Fruit fly (Drosophila melanogaster) whole organism, embryonic: ENCODE measurements around the gene CG14883.

Experiments
- B-H2 ChIP-seq: fragments of 200-800 bp; sonication (Bioruptor generic); optimal IDR thresholded peaks from 2 replicates; lab custom pipeline; 2018; ENCODE audit warnings: missing biosample characterization, mild to moderate bottlenecking, missing genetic modification characterization
- CG10654 ChIP-seq: fragments of 200-800 bp; sonication (Bioruptor generic); optimal IDR thresholded peaks from 2 replicates; lab custom pipeline; 2016; ENCODE audit warnings: missing biosample characterization, missing genetic modification characterization
- CG1603 ChIP-seq: fragments of 200-800 bp; sonication (Bioruptor generic); optimal IDR thresholded peaks from 2 replicates; lab custom pipeline; 2019; ENCODE audit warnings: missing biosample characterization, mild to moderate bottlenecking, missing genetic modification characterization, moderate library complexity
- CG16813 ChIP-seq: fragments of 200-800 bp; sonication (Bioruptor generic); IDR thresholded peaks from 3 replicates; pipeline ENCODE4 v1.3.6; 2022; ENCODE audit warnings: missing biosample characterization, missing genetic modification characterization; ENCODE audit not compliant: partially characterized antibody
- CG17186 ChIP-seq: fragments of 200-800 bp; sonication (Bioruptor generic); optimal IDR thresholded peaks from 3 replicates; lab custom pipeline; 2017; ENCODE audit warnings: missing biosample characterization, missing genetic modification reagents, missing genetic modification characterization
- CG17385 ChIP-seq: fragments of 200-800 bp; sonication (Bioruptor generic); optimal IDR thresholded peaks from 3 replicates; lab custom pipeline; 2018; ENCODE audit warnings: missing biosample characterization, mild to moderate bottlenecking, missing genetic modification characterization
- CG1832 ChIP-seq: fragments of 200-800 bp; sonication (Bioruptor generic); optimal IDR thresholded peaks from 2 replicates; lab custom pipeline; 2017; ENCODE audit warnings: missing biosample characterization, mild to moderate bottlenecking, missing genetic modification characterization, inconsistent platforms
- CG18599 ChIP-seq: fragments of 200-800 bp; sonication (Bioruptor generic); optimal IDR thresholded peaks from 3 replicates; lab custom pipeline; 2017; ENCODE audit warnings: missing biosample characterization, missing genetic modification characterization, mild to moderate bottlenecking, moderate library complexity, missing genetic modification reagents
- CG2120 ChIP-seq: fragments of 200-800 bp; sonication (Bioruptor generic); optimal IDR thresholded peaks from 3 replicates; lab custom pipeline; 2016; ENCODE audit warnings: missing biosample characterization, missing genetic modification characterization
- CG32532 ChIP-seq: fragments of 200-800 bp; sonication (Bioruptor generic); IDR thresholded peaks from 2 replicates; pipeline ENCODE4 v1.3.6; 2022; ENCODE audit warnings: missing biosample characterization, missing genetic modification characterization
- CG32772 ChIP-seq: fragments of 200-800 bp; sonication (Bioruptor generic); IDR thresholded peaks from 2 replicates; pipeline ENCODE4 v1.3.6; 2022; ENCODE audit warnings: missing biosample characterization, missing genetic modification characterization
- CG3281 ChIP-seq: fragments of 200-800 bp; sonication (Bioruptor generic); optimal IDR thresholded peaks from 3 replicates; lab custom pipeline; 2017; ENCODE audit warnings: missing biosample characterization, mild to moderate bottlenecking, missing genetic modification characterization
- CG3726 ChIP-seq: fragments of 200-800 bp; sonication (Bioruptor generic); IDR thresholded peaks from 3 replicates; pipeline ENCODE4, ENCODE4 v1.3.6; 2022; ENCODE audit warnings: missing biosample characterization, missing genetic modification characterization
- CG3995 ChIP-seq: fragments of 200-800 bp; sonication (Bioruptor generic); optimal IDR thresholded peaks from 3 replicates; lab custom pipeline; 2016; ENCODE audit warnings: missing biosample characterization, missing genetic modification characterization
- CG4404 ChIP-seq: fragments of 200-800 bp; sonication (Bioruptor generic); IDR thresholded peaks from 2 replicates; pipeline ENCODE4 v1.3.6; 2022; ENCODE audit warnings: missing biosample characterization, missing genetic modification characterization
- CG6683 ChIP-seq: fragments of 200-800 bp; sonication (Bioruptor generic); optimal IDR thresholded peaks from 2 replicates; lab custom pipeline; 2017; ENCODE audit warnings: missing biosample characterization, mild to moderate bottlenecking, missing genetic modification characterization, missing genetic modification reagents
- CG7987 ChIP-seq: fragments of 200-800 bp; sonication (Bioruptor generic); optimal IDR thresholded peaks from 2 replicates; lab custom pipeline; 2018; ENCODE audit warnings: missing biosample characterization, mild to moderate bottlenecking, missing genetic modification characterization, moderate library complexity
- Dfd ChIP-seq, 2 experiments: fragments of >200 bp; optimal IDR thresholded peaks; 2 replicates each; lab custom pipeline; 2017; ENCODE audit warnings: missing biosample characterization in 2 of 2, missing genetic modification characterization in 2 of 2
- Dip3 ChIP-seq: fragments of 200-800 bp; sonication (Bioruptor generic); optimal IDR thresholded peaks from 3 replicates; lab custom pipeline; 2016; ENCODE audit warnings: missing biosample characterization, missing genetic modification characterization
- Ets65A ChIP-seq: fragments of 200-800 bp; sonication (Bioruptor generic); peaks from one replicate; lab custom pipeline; 2016; ENCODE audit warnings: missing biosample characterization, missing genetic modification characterization
- Fer3 ChIP-seq: fragments of 200-800 bp; sonication (Bioruptor generic); optimal IDR thresholded peaks from 2 replicates; lab custom pipeline; 2018; ENCODE audit warnings: missing biosample characterization, mild to moderate bottlenecking, missing genetic modification characterization, moderate library complexity
- HmgD ChIP-seq: fragments of 200-800 bp; sonication (Bioruptor generic); optimal IDR thresholded peaks from 3 replicates; lab custom pipeline; 2016; ENCODE audit warnings: missing biosample characterization, missing genetic modification characterization
- Hr51 ChIP-seq, 2 experiments: fragments of 200-800 bp; sonication (Bioruptor generic); optimal IDR thresholded peaks; 2 replicates in 1 of 2; 3 replicates in 1 of 2; lab custom pipeline; 2016 to 2018; ENCODE audit warnings: missing biosample characterization in 2 of 2, missing genetic modification characterization in 2 of 2, mild to moderate bottlenecking in 1 of 2, moderate library complexity in 1 of 2
- MBD-R2 ChIP-seq: fragments of 200-800 bp; sonication (Bioruptor generic); IDR thresholded peaks from 2 replicates; pipeline ENCODE4 v1.3.6; 2022; ENCODE audit warnings: missing biosample characterization, missing genetic modification characterization
- Max ChIP-seq: fragments of 200-800 bp; sonication (Bioruptor generic); optimal IDR thresholded peaks from 2 replicates; lab custom pipeline; 2016; ENCODE audit warnings: missing biosample characterization, mild to moderate bottlenecking, missing genetic modification characterization
- Med ChIP-seq: fragments of 200-800 bp; sonication (Bioruptor generic); peaks from one replicate; lab custom pipeline; 2016; ENCODE audit warnings: missing biosample characterization, missing genetic modification characterization, mild to moderate bottlenecking, inconsistent platforms, moderate library complexity
- Neu2 ChIP-seq: fragments of 200-800 bp; sonication (Bioruptor generic); optimal IDR thresholded peaks from 3 replicates; lab custom pipeline; 2016; ENCODE audit warnings: missing biosample characterization, missing genetic modification characterization, borderline replicate concordance
- Poxn ChIP-seq: fragments of 200-800 bp; sonication (Bioruptor generic); IDR thresholded peaks from 2 replicates; pipeline ENCODE4 v1.3.6; 2022; ENCODE audit warnings: missing biosample characterization, missing genetic modification characterization
- Side ChIP-seq: fragments of 200-800 bp; sonication (Bioruptor generic); optimal IDR thresholded peaks from 2 replicates; lab custom pipeline; 2016; ENCODE audit warnings: missing biosample characterization, missing genetic modification characterization
- Sox100B ChIP-seq: fragments of 200-800 bp; sonication (Bioruptor generic); optimal IDR thresholded peaks from 3 replicates; lab custom pipeline; 2018; ENCODE audit warnings: missing biosample characterization, mild to moderate bottlenecking, missing genetic modification characterization
- Sry-β ChIP-seq: fragments of 200-800 bp; sonication (Bioruptor generic); optimal IDR thresholded peaks from 2 replicates; lab custom pipeline; 2018; ENCODE audit warnings: missing biosample characterization, mild to moderate bottlenecking, missing genetic modification characterization, moderate library complexity
- YL-1 ChIP-seq: fragments of 200-800 bp; sonication (Bioruptor generic); optimal IDR thresholded peaks from 3 replicates; lab custom pipeline; 2017; ENCODE audit warnings: missing biosample characterization, mild to moderate bottlenecking, missing genetic modification characterization
- dimm ChIP-seq: fragments of 200-800 bp; sonication (Bioruptor generic); IDR thresholded peaks from 2 replicates; pipeline ENCODE4 v1.3.6; 2022; ENCODE audit warnings: missing biosample characterization, missing genetic modification characterization
- disco-r ChIP-seq: fragments of 200-800 bp; sonication (Bioruptor generic); optimal IDR thresholded peaks from 2 replicates; lab custom pipeline; 2016; ENCODE audit warnings: missing biosample characterization, missing genetic modification characterization
- ewg ChIP-seq: fragments of 200-800 bp; sonication (Bioruptor generic); optimal IDR thresholded peaks from 3 replicates; lab custom pipeline; 2017; ENCODE audit warnings: mild to moderate bottlenecking, missing biosample characterization, missing genetic modification reagents, missing genetic modification characterization
- eyg ChIP-seq: fragments of 200-800 bp; sonication (Bioruptor generic); optimal IDR thresholded peaks from 3 replicates; lab custom pipeline; 2016; ENCODE audit warnings: missing biosample characterization, missing genetic modification characterization
- ham ChIP-seq: fragments of 200-800 bp; sonication (Bioruptor generic); IDR thresholded peaks from 2 replicates; pipeline ENCODE4 v1.3.6; 2022; ENCODE audit warnings: missing biosample characterization, missing genetic modification characterization
- ind ChIP-seq: fragments of 200-800 bp; sonication (Bioruptor generic); optimal IDR thresholded peaks from 3 replicates; lab custom pipeline; 2016; ENCODE audit warnings: missing biosample characterization, missing genetic modification characterization
- lola ChIP-seq, 3 experiments: fragments of >200 bp in 2 of 3; fragments of 200-800 bp in 1 of 3; sonication (Bioruptor generic) in 1 of 3; optimal IDR thresholded peaks; 2 replicates each; lab custom pipeline; 2017 to 2019; ENCODE audit warnings: missing biosample characterization in 3 of 3, missing genetic modification characterization in 3 of 3, mild to moderate bottlenecking in 1 of 3, moderate library complexity in 1 of 3
- nau ChIP-seq: fragments of 200-800 bp; sonication (Bioruptor generic); optimal IDR thresholded peaks from 3 replicates; lab custom pipeline; 2017; ENCODE audit warnings: missing biosample characterization, mild to moderate bottlenecking, missing genetic modification characterization, missing genetic modification reagents
- pros ChIP-seq: fragments of 200-800 bp; sonication (Bioruptor generic); optimal IDR thresholded peaks from 3 replicates; lab custom pipeline; 2019; ENCODE audit warnings: missing biosample characterization, mild to moderate bottlenecking, missing genetic modification characterization, moderate library complexity
- rib ChIP-seq: fragments of 200-800 bp; sonication (Bioruptor generic); IDR thresholded peaks from 2 replicates; pipeline ENCODE4 v1.3.6; 2022; ENCODE audit warnings: missing biosample characterization, missing genetic modification characterization
- ro ChIP-seq: fragments of 200-800 bp; sonication (Bioruptor generic); IDR thresholded peaks from 2 replicates; pipeline ENCODE4 v1.3.6; 2022; ENCODE audit warnings: missing biosample characterization, missing genetic modification characterization
- run ChIP-seq: fragments of 200-800 bp; sonication (Bioruptor generic); optimal IDR thresholded peaks from 3 replicates; lab custom pipeline; 2018; ENCODE audit warnings: missing biosample characterization, mild to moderate bottlenecking, missing genetic modification characterization
- sc ChIP-seq, 3 experiments: fragments of >200 bp in 2 of 3; fragments of 200-800 bp in 1 of 3; sonication (Bioruptor generic) in 1 of 3; optimal IDR thresholded peaks; 2 replicates in 2 of 3; 3 replicates in 1 of 3; lab custom pipeline; 2017; ENCODE audit warnings: mild to moderate bottlenecking in 1 of 3, missing biosample characterization in 1 of 3, missing genetic modification characterization in 1 of 3, missing genetic modification reagents in 1 of 3
- slou ChIP-seq: fragments of 200-800 bp; sonication (Bioruptor generic); optimal IDR thresholded peaks from 3 replicates; lab custom pipeline; 2016; ENCODE audit warnings: missing biosample characterization, missing genetic modification characterization
- tap ChIP-seq: fragments of 200-800 bp; optimal IDR thresholded peaks from 3 replicates; lab custom pipeline; 2019; ENCODE audit warnings: missing biosample characterization, mild to moderate bottlenecking, missing genetic modification characterization, moderate library complexity
- usp ChIP-seq: fragments of >200 bp; optimal IDR thresholded peaks from 2 replicates; lab custom pipeline; 2017; ENCODE audit warnings: missing biosample characterization, missing genetic modification characterization

The CG14883 gene

dm6 chr3R:16449187-16449973, 6.5 kb upstream of the CG14883 start (continued):
- TF ChIP-seq CG3726 (GFP tag; lab: Robert Waterston, UW) (peak; percentile 92; the same call in 2 of the 3 replicates), dimm (GFP tag; lab: Robert Waterston, UW) (peak; percentile 86), ind (GFP tag; lab: Kevin White, UChicago) (peak; percentile 94), ham (0 out of 2 replicates have a peak, but pooled peaks have one; percentile 43), CG1832 (peak; percentile 60), Hr51 (GFP tag; optimal IDR thresholded peaks at IDR 0.05; lab: Kevin White, UChicago) (peak; percentile 81 to 83), Max (peak; percentile 88), CG32532 (GFP tag; lab: Robert Waterston, UW) (peak; percentile 90), CG10654 (GFP tag; lab: Kevin White, UChicago) (peak; percentile 93), disco-r (GFP tag; lab: Kevin White, UChicago) (peak; percentile 80), ewg (GFP tag; lab: Kevin White, UChicago) (peak; percentile 91), CG18599 (GFP tag; lab: Kevin White, UChicago) (peak; percentile 83), CG3995 (peak; percentile 23), CG17186 (GFP tag; lab: Kevin White, UChicago) (peak; percentile 55), Dip3 (peak; percentile 78), CG1603 (peak; percentile 97), Fer3 (tag; lab: Kevin White, UChicago) (peak; percentile 88), Ets65A (GFP tag; lab: Kevin White, UChicago) (peak; percentile 100), sc (optimal IDR thresholded peaks at IDR 0.05; lab: Kevin White, UChicago) (no peak), sc (GFP tag; optimal IDR thresholded peaks at IDR 0.05; lab: Kevin White, UChicago) (peak; percentile 87), HmgD (GFP tag; lab: Kevin White, UChicago) (peak; percentile 82), YL-1 (peak; percentile 71), CG4404 (GFP tag; lab: Robert Waterston, UW) (peak; percentile 95), Neu2 (GFP tag; lab: Kevin White, UChicago) (peak; percentile 76), CG2120 (peak; percentile 69), CG3281 (GFP tag; lab: Kevin White, UChicago) (peak; percentile 67), pros (GFP tag; lab: Kevin White, UChicago) (peak; percentile 96), run (tag; lab: Kevin White, UChicago) (peak; percentile 77), lola (GFP tag; optimal IDR thresholded peaks at IDR 0.05; lab: Kevin White, UChicago) (peak in 1 of 3 experiments; percentile 96), slou (GFP tag; lab: Kevin White, UChicago) (peak; percentile 43), MBD-R2 (GFP tag; lab: Robert Waterston, UW) (peak; percentile 52), Sry-β (GFP tag; lab: Kevin White, UChicago) (peak; percentile 60), CG17385 (GFP tag; lab: Kevin White, UChicago) (peak; percentile 83), B-H2 (GFP tag; lab: Kevin White, UChicago) (peak; percentile 58), eyg (GFP tag; lab: Kevin White, UChicago) (peak; percentile 82), CG6683 (peak; percentile 49), tap (tag; lab: Kevin White, UChicago) (peak; percentile 95), CG16813 (GFP tag; lab: Robert Waterston, UW) (peak; percentile 82), Poxn (GFP tag; lab: Robert Waterston, UW) (peak; percentile 49; the same call in 1 of the 2 replicates), rib (peak; percentile 71), Side (GFP tag; lab: Kevin White, UChicago) (peak; percentile 91), CG7987 (peak; percentile 71), CG32772 (peak; percentile 98), Dfd (GFP tag; optimal IDR thresholded peaks at IDR 0.05; lab: Kevin White, UChicago) (no peak), ro (GFP tag; lab: Robert Waterston, UW) (peak; percentile 86), nau (GFP tag; lab: Kevin White, UChicago) (peak; percentile 77), Sox100B (peak; percentile 88), usp (GFP tag; lab: Kevin White, UChicago) (no peak), Med (GFP tag; lab: Kevin White, UChicago) (peak; percentile 99)
